Worm (Caenorhabditis elegans): ENCODE results near the gene F49C5.16.

ce11 chrII:12546413-12546812 is 1.2 kb upstream of the F49C5.16 start, which contains the start of the genes F49C5.5 and F49C5.10:
- TF ChIP-seq lin-40 (tag; optimal IDR thresholded peaks at IDR 0.05) (no peak), ets-4 (GFP tag; optimal IDR thresholded peaks at IDR 0.05) (no peak), nhr-80 (tag; optimal IDR thresholded peaks at IDR 0.05) (no peak), ama-1 (optimal IDR thresholded peaks at IDR 0.05) (no peak), ama-1 (GFP tag; optimal IDR thresholded peaks at IDR 0.05) (no peak), unc-62 (GFP tag; optimal IDR thresholded peaks at IDR 0.05) (no peak), Y67H2A.10 (GFP tag; conservative IDR thresholded peaks at IDR 0.05) (no peak), snpc-1.3 (tag; optimal IDR thresholded peaks at IDR 0.05; ENCODE audit: insufficient read depth) (no peak), tbx-9 (tag; optimal IDR thresholded peaks at IDR 0.05; ENCODE audit: borderline replicate concordance) (no peak), F23B12.7 (tag; optimal IDR thresholded peaks at IDR 0.05; ENCODE audit: insufficient read depth) (no peak)

All from whole organism, young adult.